Worm (Caenorhabditis elegans) whole organism, L3 larva: ENCODE results near the gene C36C5.4.

Experiments used
- ama-1 ChIP-seq: fragments of 150-350 bp; optimal IDR thresholded peaks from 2 replicates; lab custom pipeline; 2018
- ceh-16 ChIP-seq: sonication (generic microtip); optimal IDR thresholded peaks from 2 replicates; lab custom pipeline; 2017; ENCODE audit warnings: missing biosample characterization, missing genetic modification characterization
- ceh-9 ChIP-seq: sonication (generic microtip); optimal IDR thresholded peaks from 2 replicates; lab custom pipeline; 2018; ENCODE audit warnings: missing biosample characterization, missing genetic modification characterization
- mdl-1 ChIP-seq: fragments of 150-350 bp; optimal IDR thresholded peaks from 2 replicates; lab custom pipeline; 2014; ENCODE audit warnings: missing biosample characterization, missing genetic modification characterization
- mml-1 ChIP-seq: fragments of 150-350 bp; sonication (generic microtip); optimal IDR thresholded peaks from 3 replicates; lab custom pipeline; 2014; ENCODE audit warnings: missing biosample characterization, missing genetic modification characterization
- nhr-28 ChIP-seq: fragments of 150-350 bp; optimal IDR thresholded peaks from 2 replicates; lab custom pipeline; 2014; ENCODE audit warnings: missing biosample characterization, missing genetic modification characterization
- skn-1 ChIP-seq: fragments of 150-350 bp; optimal IDR thresholded peaks from 2 replicates; lab custom pipeline; 2014; ENCODE audit warnings: missing biosample characterization, missing genetic modification characterization
- tbx-2 ChIP-seq: sonication (generic microtip); optimal IDR thresholded peaks from 2 replicates; lab custom pipeline; 2016; ENCODE audit warnings: mild to moderate bottlenecking, missing genetic modification characterization, missing compliant biosample characterization
- unc-39 ChIP-seq: sonication (generic microtip); optimal IDR thresholded peaks from 4 replicates; lab custom pipeline; 2017; ENCODE audit warnings: missing biosample characterization, missing genetic modification characterization
- unc-62 ChIP-seq: fragments of 150-350 bp; sonication (generic microtip); optimal IDR thresholded peaks from 4 replicates; lab custom pipeline; 2014; ENCODE audit warnings: missing biosample characterization, missing genetic modification reagents, missing genetic modification characterization

ce11 chrV:3145241-3145640 is 21.1 kb upstream of the C36C5.4 start:
- TF ChIP-seq ceh-16 (tag; lab: Kevin White, UChicago) (no peak), unc-39 (no peak), unc-62 (GFP tag; lab: Kevin White, UChicago) (no peak), mdl-1 (tag; lab: Kevin White, UChicago) (no peak), ama-1 (lab: Kevin White, UChicago) (no peak), skn-1 (tag; lab: Kevin White, UChicago) (no peak), mml-1 (tag; lab: Kevin White, UChicago) (no peak), tbx-2 (tag; lab: Kevin White, UChicago) (no peak), nhr-28 (tag; lab: Kevin White, UChicago) (no peak), ceh-9 (tag; lab: Kevin White, UChicago) (no peak)
